Worm (Caenorhabditis elegans) whole organism, L4 larva: ENCODE results near the gene smc-6.

Source experiments
- ces-1 ChIP-seq: fragments of 150-350 bp; sonication (generic microtip); optimal IDR thresholded peaks from 4 replicates; lab custom pipeline; 2014; ENCODE audit warnings: missing biosample characterization, missing genetic modification reagents, missing genetic modification characterization
- cey-2 ChIP-seq: sonication (generic microtip); optimal IDR thresholded peaks from 3 replicates; lab custom pipeline; 2017; ENCODE audit warnings: missing genetic modification characterization, mild to moderate bottlenecking, missing compliant biosample characterization, antibody characterized with exemption, borderline replicate concordance; ENCODE audit not compliant: insufficient read depth
- daf-19 ChIP-seq: fragments of 200-800 bp; sonication (Bioruptor generic); conservative IDR thresholded peaks from 2 replicates; pipeline ENCODE4 v1.3.6; 2022; ENCODE audit warnings: missing genetic modification characterization, missing compliant biosample characterization
- hlh-30 ChIP-seq: sonication (generic microtip); optimal IDR thresholded peaks from 2 replicates; lab custom pipeline; 2017; ENCODE audit warnings: antibody characterized with exemption, mild to moderate bottlenecking, missing genetic modification characterization, missing compliant biosample characterization; ENCODE audit not compliant: insufficient read depth
- jun-1 ChIP-seq: fragments of 150-350 bp; optimal IDR thresholded peaks from 2 replicates; lab custom pipeline; 2014; ENCODE audit warnings: missing biosample characterization, missing genetic modification reagents, missing genetic modification characterization
- lin-13 ChIP-seq: fragments of 150-350 bp; optimal IDR thresholded peaks from 2 replicates; lab custom pipeline; 2014; ENCODE audit warnings: missing biosample characterization, missing genetic modification reagents, missing genetic modification characterization
- lin-39 ChIP-seq: fragments of 150-350 bp; optimal IDR thresholded peaks from 2 replicates; lab custom pipeline; 2014; ENCODE audit warnings: missing biosample characterization, missing genetic modification reagents, missing genetic modification characterization
- lsy-2 ChIP-seq, 2 experiments: fragments of 150-350 bp in 1 of 2; sonication (generic microtip) in 1 of 2; optimal IDR thresholded peaks; 2 replicates each; lab custom pipeline; 2014 to 2017; ENCODE audit warnings: missing biosample characterization in 2 of 2, missing genetic modification characterization in 2 of 2
- mdt-29 ChIP-seq: fragments of 200-800 bp; sonication (Bioruptor generic); IDR thresholded peaks from 2 replicates; pipeline ENCODE4 v1.3.6; 2022; ENCODE audit warnings: missing genetic modification reagents, missing genetic modification characterization, missing compliant biosample characterization
- nhr-11 ChIP-seq: fragments of 150-350 bp; optimal IDR thresholded peaks from 2 replicates; lab custom pipeline; 2014; ENCODE audit warnings: missing biosample characterization, missing genetic modification characterization
- nhr-76 ChIP-seq: fragments of 150-350 bp; optimal IDR thresholded peaks from 2 replicates; lab custom pipeline; 2014; ENCODE audit warnings: missing biosample characterization, missing genetic modification characterization
- pha-4 ChIP-seq, 2 experiments: fragments of 150-350 bp in 1 of 2; fragments of 200-800 bp in 1 of 2; sonication (Bioruptor generic) in 1 of 2; IDR thresholded peaks in 1 of 2; optimal IDR thresholded peaks in 1 of 2; 2 replicates each; pipeline versions ENCODE4 v1.3.6 to Lab custom; 2014 to 2022; ENCODE audit warnings: missing genetic modification characterization in 2 of 2, missing genetic modification reagents in 2 of 2, missing biosample characterization in 1 of 2, missing compliant biosample characterization in 1 of 2
- zag-1 ChIP-seq: fragments of 150-350 bp; optimal IDR thresholded peaks from 2 replicates; lab custom pipeline; 2014; ENCODE audit warnings: missing biosample characterization, missing genetic modification characterization
- ztf-11 ChIP-seq: fragments of 150-350 bp; optimal IDR thresholded peaks from 2 replicates; lab custom pipeline; 2014; ENCODE audit warnings: missing biosample characterization, missing genetic modification characterization

ce11 chrII:11614103-11614857 is 35.8 kb downstream of the smc-6 start:
- no peak for TF ChIP-seq lin-39
- no peak for TF ChIP-seq lin-13 (GFP tag; lab: Kevin White, UChicago)
- no peak for TF ChIP-seq zag-1 (tag; lab: Kevin White, UChicago)
- TF ChIP-seq mdt-29 = no peak
- TF ChIP-seq hlh-30 = no peak
- TF ChIP-seq ztf-11 (tag; lab: Kevin White, UChicago) = no peak
- no peak for TF ChIP-seq cey-2 (tag; lab: Kevin White, UChicago)
- TF ChIP-seq daf-19 = no peak
- TF ChIP-seq ces-1 (GFP tag; lab: Kevin White, UChicago) = no peak
- TF ChIP-seq nhr-11 (tag; lab: Kevin White, UChicago) = no peak
- TF ChIP-seq nhr-76 (tag; lab: Kevin White, UChicago) = no peak
- TF ChIP-seq lsy-2 (tag; optimal IDR thresholded peaks at IDR 0.05; lab: Kevin White, UChicago) = peak in 1 of 2 experiments; percentile 9
- TF ChIP-seq jun-1 (tag; lab: Kevin White, UChicago) = no peak
- no peak for TF ChIP-seq pha-4 (GFP tag; IDR thresholded peaks at IDR 0.05; lab: Robert Waterston, UW)
- TF ChIP-seq pha-4 (tag; optimal IDR thresholded peaks at IDR 0.05; lab: Kevin White, UChicago) = no peak
